Worm (Caenorhabditis elegans): ENCODE results near the gene mtm-3.

- TF ChIP-seq him-1 (tag; optimal IDR thresholded peaks at IDR 0.05) (no peak), dao-5 (tag; optimal IDR thresholded peaks at IDR 0.05) (no peak), W03F9.2 (tag; optimal IDR thresholded peaks at IDR 0.05) (no peak)
Observed at ce11 chrIII:3812369-3812993, 12.2 kb upstream of the mtm-3 start.
